Worm (Caenorhabditis elegans): ENCODE results near the gene scl-2.

DNA sequence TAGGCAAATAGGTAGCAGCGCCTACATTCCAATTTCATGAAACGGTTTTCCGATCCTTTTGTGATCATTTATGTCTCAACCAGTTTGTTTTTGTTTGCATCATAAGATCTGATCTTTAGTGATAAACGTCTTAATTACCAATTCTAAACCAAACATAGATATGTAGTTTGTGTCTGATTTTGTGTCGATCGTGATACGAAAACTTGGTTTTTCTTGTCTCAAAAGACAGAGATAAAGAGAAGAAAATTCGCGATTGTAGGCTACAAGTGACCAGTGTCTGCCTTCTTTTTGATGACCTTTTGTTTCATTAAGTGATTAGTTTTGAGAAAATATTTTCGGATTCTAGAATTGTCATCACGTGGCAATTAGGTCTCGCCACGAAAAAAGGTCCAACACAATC is 22.7 kb downstream of the scl-2 start:
- TF ChIP-seq aly-2 (tag; optimal IDR thresholded peaks at IDR 0.05) = no peak
- no peak for TF ChIP-seq fkh-10 (GFP tag; optimal IDR thresholded peaks at IDR 0.05)
- no peak for TF ChIP-seq ceh-82 (tag; optimal IDR thresholded peaks at IDR 0.05)
- TF ChIP-seq elt-3 (tag; optimal IDR thresholded peaks at IDR 0.05) = peak in 1 of 3 experiments; percentile 12
- TF ChIP-seq unc-39 (tag; optimal IDR thresholded peaks at IDR 0.05) = no peak
- peak; percentile 34 for TF ChIP-seq nhr-11 (tag; optimal IDR thresholded peaks at IDR 0.05)
- TF ChIP-seq pqm-1 (tag; optimal IDR thresholded peaks at IDR 0.05) = no peak
- no peak for TF ChIP-seq mml-1 (tag; optimal IDR thresholded peaks at IDR 0.05)
- peak; percentile 18 for TF ChIP-seq nfya-1 (tag; optimal IDR thresholded peaks at IDR 0.05; ENCODE audit: insufficient read depth)
- no peak for TF ChIP-seq nhr-76 (tag; optimal IDR thresholded peaks at IDR 0.05)
- TF ChIP-seq nhr-77 (tag; optimal IDR thresholded peaks at IDR 0.05) = no peak
- TF ChIP-seq fkh-2 (tag; optimal IDR thresholded peaks at IDR 0.05) = no peak

Data from whole organism, L3 larva.